Fruit fly (Drosophila melanogaster) whole organism, embryonic: ENCODE data around the gene AGO2.

Source experiments
- C15 ChIP-seq: fragments of 200-800 bp; sonication (Bioruptor generic); IDR thresholded peaks from 3 replicates; pipeline ENCODE4 v1.3.6; 2022; ENCODE audit warnings: missing biosample characterization, missing genetic modification characterization
- CG1024 ChIP-seq: fragments of 200-800 bp; sonication (Bioruptor generic); IDR thresholded peaks from 2 replicates; pipeline ENCODE4 v1.3.6; 2022; ENCODE audit warnings: missing biosample characterization, missing genetic modification characterization
- CG12299 ChIP-seq: fragments of 200-800 bp; sonication (Bioruptor generic); optimal IDR thresholded peaks from 2 replicates; lab custom pipeline; 2018; ENCODE audit warnings: missing biosample characterization, mild to moderate bottlenecking, missing genetic modification characterization
- CG14667 ChIP-seq: fragments of 200-800 bp; sonication (Bioruptor generic); IDR thresholded peaks from 2 replicates; pipeline ENCODE4 v1.3.6; 2022; ENCODE audit warnings: missing biosample characterization, missing genetic modification characterization
- CG16863 ChIP-seq: fragments of 200-800 bp; sonication (Bioruptor generic); optimal IDR thresholded peaks from 3 replicates; lab custom pipeline; 2016; ENCODE audit warnings: missing biosample characterization, missing genetic modification characterization
- CG17568 ChIP-seq: fragments of 200-800 bp; sonication (Bioruptor generic); optimal IDR thresholded peaks from 2 replicates; lab custom pipeline; 2018; ENCODE audit warnings: missing biosample characterization, mild to moderate bottlenecking, missing genetic modification characterization, moderate library complexity
- CG17829 ChIP-seq: fragments of 200-800 bp; optimal IDR thresholded peaks from 2 replicates; lab custom pipeline; 2019; ENCODE audit warnings: missing biosample characterization, mild to moderate bottlenecking, missing genetic modification characterization, moderate library complexity
- CG2202 ChIP-seq: fragments of 200-800 bp; sonication (Bioruptor generic); optimal IDR thresholded peaks from 2 replicates; lab custom pipeline; 2018; ENCODE audit warnings: missing biosample characterization, mild to moderate bottlenecking, missing genetic modification characterization
- CG2875 ChIP-seq: fragments of 200-800 bp; sonication (Bioruptor generic); optimal IDR thresholded peaks from 2 replicates; lab custom pipeline; 2017; ENCODE audit warnings: missing biosample characterization, mild to moderate bottlenecking, missing genetic modification characterization, missing genetic modification reagents
- CG3065 ChIP-seq: fragments of 200-800 bp; sonication (Bioruptor generic); optimal IDR thresholded peaks from 2 replicates; lab custom pipeline; 2016; ENCODE audit warnings: missing biosample characterization, missing genetic modification characterization
- CG31365 ChIP-seq: fragments of 200-800 bp; sonication (Bioruptor generic); optimal IDR thresholded peaks from 2 replicates; lab custom pipeline; 2018; ENCODE audit warnings: missing biosample characterization, mild to moderate bottlenecking, missing genetic modification characterization
- CG3281 ChIP-seq: fragments of 200-800 bp; sonication (Bioruptor generic); optimal IDR thresholded peaks from 3 replicates; lab custom pipeline; 2017; ENCODE audit warnings: missing biosample characterization, mild to moderate bottlenecking, missing genetic modification characterization
- CG33213 ChIP-seq: fragments of 200-800 bp; sonication (Bioruptor generic); optimal IDR thresholded peaks from 3 replicates; lab custom pipeline; 2016; ENCODE audit warnings: missing biosample characterization, missing genetic modification characterization
- CG4820 ChIP-seq: fragments of 200-800 bp; sonication (Bioruptor generic); optimal IDR thresholded peaks from 3 replicates; lab custom pipeline; 2016; ENCODE audit warnings: missing biosample characterization, missing genetic modification characterization
- CG6765 ChIP-seq: fragments of 200-800 bp; sonication (Bioruptor generic); optimal IDR thresholded peaks from 3 replicates; lab custom pipeline; 2017; ENCODE audit warnings: missing biosample characterization, mild to moderate bottlenecking, missing genetic modification characterization
- CG7372 ChIP-seq: fragments of 200-800 bp; sonication (Bioruptor generic); IDR thresholded peaks from 2 replicates; pipeline ENCODE4 v1.3.6; 2022; ENCODE audit warnings: missing biosample characterization, missing genetic modification characterization
- CG7745 ChIP-seq: fragments of 200-800 bp; sonication (Bioruptor generic); optimal IDR thresholded peaks from 2 replicates; lab custom pipeline; 2018; ENCODE audit warnings: missing biosample characterization, mild to moderate bottlenecking, missing genetic modification characterization, moderate library complexity
- CG7839 ChIP-seq: fragments of 200-800 bp; sonication (Bioruptor generic); optimal IDR thresholded peaks from 3 replicates; lab custom pipeline; 2018; ENCODE audit warnings: missing biosample characterization, mild to moderate bottlenecking, missing genetic modification characterization, moderate library complexity
- CG9215 ChIP-seq: fragments of 200-800 bp; sonication (Bioruptor generic); IDR thresholded peaks from 2 replicates; pipeline ENCODE4 v1.3.6; 2022; ENCODE audit warnings: missing biosample characterization, missing genetic modification characterization
- Dad ChIP-seq: fragments of 200-800 bp; sonication (Bioruptor generic); optimal IDR thresholded peaks from 3 replicates; lab custom pipeline; 2016; ENCODE audit warnings: missing biosample characterization, missing genetic modification characterization
- GATAe ChIP-seq: fragments of 200-800 bp; sonication (Bioruptor generic); conservative IDR thresholded peaks from 2 replicates; pipeline ENCODE4 v1.3.6; 2022; ENCODE audit warnings: missing biosample characterization, missing genetic modification characterization
- HLH3B ChIP-seq: fragments of 200-800 bp; sonication (Bioruptor generic); IDR thresholded peaks from 2 replicates; pipeline ENCODE4 v1.3.6; 2022; ENCODE audit warnings: missing biosample characterization, missing genetic modification characterization
- Hr78 ChIP-seq, 2 experiments: fragments of 200-800 bp in 1 of 2; fragments of >200 bp in 1 of 2; sonication (Bioruptor generic) in 1 of 2; optimal IDR thresholded peaks; 2 replicates each; lab custom pipeline; 2017 to 2019; ENCODE audit warnings: missing biosample characterization in 2 of 2, missing genetic modification characterization in 2 of 2, mild to moderate bottlenecking in 1 of 2, moderate library complexity in 1 of 2
- Max ChIP-seq: fragments of 200-800 bp; sonication (Bioruptor generic); optimal IDR thresholded peaks from 2 replicates; lab custom pipeline; 2016; ENCODE audit warnings: missing biosample characterization, mild to moderate bottlenecking, missing genetic modification characterization
- NC2α ChIP-seq: fragments of 200-800 bp; sonication (Bioruptor generic); optimal IDR thresholded peaks from 2 replicates; lab custom pipeline; 2016; ENCODE audit warnings: missing biosample characterization, missing genetic modification characterization
- Oaz ChIP-seq: fragments of 200-800 bp; sonication (Bioruptor generic); IDR thresholded peaks from 2 replicates; pipeline ENCODE4 v1.3.6; 2022; ENCODE audit warnings: missing biosample characterization, missing genetic modification characterization
- Opbp ChIP-seq: fragments of 200-800 bp; sonication (Bioruptor generic); IDR thresholded peaks from 3 replicates; pipeline ENCODE4 v1.3.6; 2022; ENCODE audit warnings: missing biosample characterization, missing genetic modification characterization; ENCODE audit not compliant: partially characterized antibody
- Optix ChIP-seq: fragments of 200-800 bp; sonication (Bioruptor generic); IDR thresholded peaks from 3 replicates; pipeline ENCODE4 v1.3.6; 2022; ENCODE audit warnings: missing biosample characterization, missing genetic modification characterization
- Pdp1 ChIP-seq, 2 experiments: fragments of 200-800 bp; sonication (Bioruptor generic); optimal IDR thresholded peaks; 3 replicates each; lab custom pipeline; 2016; ENCODE audit warnings: missing biosample characterization in 2 of 2, missing genetic modification characterization in 2 of 2, mild to moderate bottlenecking in 1 of 2, moderate library complexity in 1 of 2
- Ravus ChIP-seq: fragments of 200-800 bp; sonication (Bioruptor generic); IDR thresholded peaks from 2 replicates; pipeline ENCODE4 v1.3.6; 2022; ENCODE audit warnings: missing biosample characterization, missing genetic modification characterization
- Scr ChIP-seq: fragments of 200-800 bp; sonication (Bioruptor generic); IDR thresholded peaks from 2 replicates; pipeline ENCODE4 v1.3.6; 2022; ENCODE audit warnings: missing biosample characterization, missing genetic modification characterization; ENCODE audit not compliant: partially characterized antibody
- Six4 ChIP-seq: fragments of 200-800 bp; sonication (Bioruptor generic); optimal IDR thresholded peaks from 2 replicates; lab custom pipeline; 2016; ENCODE audit warnings: missing biosample characterization, missing genetic modification characterization
- TFAM ChIP-seq: fragments of 200-800 bp; sonication (Bioruptor generic); optimal IDR thresholded peaks from 2 replicates; lab custom pipeline; 2017; ENCODE audit warnings: missing biosample characterization, missing genetic modification characterization, inconsistent platforms
- bab2 ChIP-seq: fragments of 200-800 bp; sonication (Bioruptor generic); optimal IDR thresholded peaks from 2 replicates; lab custom pipeline; 2016; ENCODE audit warnings: missing biosample characterization, missing genetic modification characterization
- bowl ChIP-seq: fragments of 200-800 bp; sonication (Bioruptor generic); IDR thresholded peaks from 2 replicates; pipeline ENCODE4 v1.3.6; 2022; ENCODE audit warnings: missing biosample characterization, missing genetic modification characterization
- bsh ChIP-seq, 2 experiments: fragments of 200-800 bp; sonication (Bioruptor generic); optimal IDR thresholded peaks; 2 replicates each; lab custom pipeline; 2017 to 2018; ENCODE audit warnings: mild to moderate bottlenecking in 2 of 2, missing biosample characterization in 2 of 2, missing genetic modification characterization in 2 of 2, moderate library complexity in 1 of 2
- crol ChIP-seq: fragments of 200-800 bp; sonication (Bioruptor generic); IDR thresholded peaks from 2 replicates; pipeline ENCODE4 v1.3.6; 2022; ENCODE audit warnings: missing biosample characterization, missing genetic modification characterization
- dmrt99B ChIP-seq: fragments of 200-800 bp; sonication (Bioruptor generic); optimal IDR thresholded peaks from 2 replicates; lab custom pipeline; 2018; ENCODE audit warnings: missing biosample characterization, mild to moderate bottlenecking, missing genetic modification characterization, moderate library complexity
- dysf ChIP-seq: fragments of 200-800 bp; sonication (Bioruptor generic); IDR thresholded peaks from 3 replicates; pipeline ENCODE4 v1.3.6; 2022; ENCODE audit warnings: missing biosample characterization, missing genetic modification characterization
- inv ChIP-seq: fragments of 200-800 bp; sonication (Bioruptor generic); IDR thresholded peaks from 2 replicates; pipeline ENCODE4 v1.3.6; 2022; ENCODE audit warnings: missing biosample characterization, missing genetic modification characterization; ENCODE audit not compliant: partially characterized antibody
- kah ChIP-seq: fragments of 200-800 bp; sonication (Bioruptor generic); optimal IDR thresholded peaks from 2 replicates; lab custom pipeline; 2018; ENCODE audit warnings: missing biosample characterization, mild to moderate bottlenecking, missing genetic modification characterization
- klu ChIP-seq: fragments of 200-800 bp; sonication (Bioruptor generic); IDR thresholded peaks from 2 replicates; pipeline ENCODE4 v1.3.6; 2022; ENCODE audit warnings: missing biosample characterization, missing genetic modification characterization
- org-1 ChIP-seq: fragments of 200-800 bp; sonication (Bioruptor generic); optimal IDR thresholded peaks from 2 replicates; lab custom pipeline; 2017; ENCODE audit warnings: missing biosample characterization, missing genetic modification characterization
- otp ChIP-seq: fragments of 200-800 bp; sonication (Bioruptor generic); IDR thresholded peaks from 3 replicates; pipeline ENCODE4, ENCODE4 v1.3.6; 2022; ENCODE audit warnings: missing biosample characterization, missing genetic modification characterization
- rib ChIP-seq: fragments of 200-800 bp; sonication (Bioruptor generic); IDR thresholded peaks from 2 replicates; pipeline ENCODE4 v1.3.6; 2022; ENCODE audit warnings: missing biosample characterization, missing genetic modification characterization
- sima ChIP-seq: fragments of 200-800 bp; sonication (Bioruptor generic); optimal IDR thresholded peaks from 2 replicates; lab custom pipeline; 2016; ENCODE audit warnings: missing biosample characterization, missing genetic modification characterization
- sisA ChIP-seq: fragments of 200-800 bp; sonication (Bioruptor generic); IDR thresholded peaks from 2 replicates; pipeline ENCODE4 v1.3.6; 2022; ENCODE audit warnings: missing biosample characterization, missing genetic modification characterization
- tup ChIP-seq: fragments of 200-800 bp; sonication (Bioruptor generic); optimal IDR thresholded peaks from 2 replicates; lab custom pipeline; 2016; ENCODE audit warnings: missing biosample characterization, mild to moderate bottlenecking, missing genetic modification characterization, moderate library complexity
- vfl ChIP-seq: fragments of 200-800 bp; sonication (Bioruptor generic); optimal IDR thresholded peaks from 2 replicates; lab custom pipeline; 2016; ENCODE audit warnings: missing biosample characterization, missing genetic modification characterization
- z ChIP-seq: fragments of 200-800 bp; sonication (Bioruptor generic); IDR thresholded peaks from 3 replicates; pipeline ENCODE4 v1.3.6; 2022; ENCODE audit warnings: missing biosample characterization, missing genetic modification characterization
- zfh1 ChIP-seq: fragments of 200-800 bp; sonication (Bioruptor generic); IDR thresholded peaks from 3 replicates; pipeline ENCODE4 v1.3.6; 2022; ENCODE audit warnings: missing biosample characterization, missing genetic modification characterization

Gene AGO2

DNA sequence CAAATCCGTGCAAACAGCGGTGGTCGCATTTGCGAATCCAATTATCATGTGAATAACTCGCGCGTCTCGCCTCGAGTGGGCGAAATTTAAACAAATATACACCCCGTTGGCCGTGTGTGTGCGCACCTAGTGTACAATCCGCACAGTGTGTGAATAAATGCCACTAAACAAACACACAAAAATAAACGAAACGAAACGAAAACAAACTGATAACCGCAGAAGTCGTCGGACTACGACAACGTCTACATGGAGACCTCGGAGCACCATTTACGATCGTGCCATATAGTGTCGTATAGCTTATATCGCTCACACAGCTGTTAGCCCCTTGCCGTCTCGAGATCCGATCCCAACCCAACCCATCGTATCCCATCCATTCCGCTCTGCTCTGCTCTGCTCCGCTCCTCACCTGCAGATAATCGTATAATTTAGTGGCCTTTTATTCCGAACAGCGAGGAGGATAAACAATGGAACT is 12.6 kb downstream of the AGO2 start (continued):
- TF ChIP-seq HLH3B (GFP tag; lab: Robert Waterston, UW) (peak; percentile 49; the same call in 1 of the 2 replicates), Oaz (GFP tag; lab: Robert Waterston, UW) (no peak), CG3281 (peak; percentile 78), bab2 (GFP tag; lab: Kevin White, UChicago) (peak; percentile 74), CG1024 (GFP tag; lab: Robert Waterston, UW) (no peak), CG3065 (GFP tag; lab: Kevin White, UChicago) (peak; percentile 38), Six4 (GFP tag; lab: Kevin White, UChicago) (no peak), inv (no peak), klu (GFP tag; lab: Robert Waterston, UW) (no peak), CG9215 (GFP tag; lab: Robert Waterston, UW) (no peak), dmrt99B (tag; lab: Kevin White, UChicago) (no peak), CG7839 (no peak), NC2α (no peak), rib (GFP tag; lab: Robert Waterston, UW) (peak; percentile 88; the same call in 1 of the 2 replicates), Ravus (GFP tag; lab: Robert Waterston, UW) (no peak), CG16863 (peak; percentile 42), bsh (GFP tag; optimal IDR thresholded peaks at IDR 0.05; lab: Kevin White, UChicago) (peak in 1 of 2 experiments; percentile 56), CG6765 (GFP tag; lab: Kevin White, UChicago) (peak; percentile 87), CG2875 (GFP tag; lab: Kevin White, UChicago) (peak; percentile 78), Pdp1 (GFP tag; optimal IDR thresholded peaks at IDR 0.05; lab: Kevin White, UChicago) (peak in 1 of 2 experiments; percentile 8), zfh1 (GFP tag; lab: Robert Waterston, UW) (peak; percentile 65; the same call in 2 of the 3 replicates), org-1 (GFP tag; lab: Kevin White, UChicago) (peak; percentile 84), bowl (peak; percentile 36; the same call in 1 of the 2 replicates), z (no peak), tup (GFP tag; lab: Kevin White, UChicago) (no peak), sisA (GFP tag; lab: Robert Waterston, UW) (no peak), CG31365 (tag; lab: Kevin White, UChicago) (peak; percentile 65), sima (GFP tag; lab: Kevin White, UChicago) (no peak), Dad (peak; percentile 22), CG4820 (GFP tag; lab: Kevin White, UChicago) (no peak), Scr (GFP tag; lab: Robert Waterston, UW) (no peak), GATAe (GFP tag; lab: Robert Waterston, UW) (0 out of 2 replicates have a peak, but pooled peaks have one; percentile 21), CG7745 (tag; lab: Kevin White, UChicago) (peak; percentile 70), otp (GFP tag; lab: Robert Waterston, UW) (peak; percentile 52; the same call in 1 of the 3 replicates), vfl (no peak), Max (GFP tag; lab: Kevin White, UChicago) (no peak), CG7372 (GFP tag; lab: Robert Waterston, UW) (no peak), TFAM (GFP tag; lab: Kevin White, UChicago) (peak; percentile 29), crol (GFP tag; lab: Robert Waterston, UW) (peak; percentile 72), CG12299 (tag; lab: Kevin White, UChicago) (peak; percentile 62), Optix (GFP tag; lab: Robert Waterston, UW) (no peak), CG33213 (peak; percentile 67), CG2202 (tag; lab: Kevin White, UChicago) (peak; percentile 45), CG17568 (GFP tag; lab: Kevin White, UChicago) (no peak), Hr78 (GFP tag; optimal IDR thresholded peaks at IDR 0.05; lab: Kevin White, UChicago) (no peak), kah (GFP tag; lab: Kevin White, UChicago) (peak; percentile 70), CG14667 (GFP tag; lab: Robert Waterston, UW) (no peak), C15 (GFP tag; lab: Robert Waterston, UW) (no peak), CG17829 (tag; lab: Kevin White, UChicago) (peak; percentile 21), Opbp (no peak), dysf (GFP tag; lab: Robert Waterston, UW) (peak; percentile 47; the same call in 2 of the 3 replicates)
